Worm (Caenorhabditis elegans) whole organism, L3 larva: ENCODE measurements around the gene set-25.

Experiments
- aly-2 ChIP-seq: fragments of 150-350 bp; optimal IDR thresholded peaks from 2 replicates; lab custom pipeline; 2014; ENCODE audit warnings: missing biosample characterization, missing genetic modification characterization
- ceh-82 ChIP-seq: fragments of 150-350 bp; optimal IDR thresholded peaks from 2 replicates; lab custom pipeline; 2014; ENCODE audit warnings: missing biosample characterization, missing genetic modification characterization
- egl-5 ChIP-seq: fragments of 150-350 bp; optimal IDR thresholded peaks from 2 replicates; lab custom pipeline; 2017; ENCODE audit warnings: missing biosample characterization, missing genetic modification reagents, missing genetic modification characterization, inconsistent platforms
- elt-2 ChIP-seq: sonication (generic microtip); optimal IDR thresholded peaks from 2 replicates; lab custom pipeline; 2016; ENCODE audit warnings: missing genetic modification reagents, mild to moderate bottlenecking, missing genetic modification characterization, missing compliant biosample characterization
- nhr-23 ChIP-seq: fragments of 150-350 bp; optimal IDR thresholded peaks from 2 replicates; lab custom pipeline; 2014; ENCODE audit warnings: missing biosample characterization, missing genetic modification reagents, missing genetic modification characterization
- nhr-237 ChIP-seq: fragments of 150-350 bp; optimal IDR thresholded peaks from 2 replicates; lab custom pipeline; 2014; ENCODE audit warnings: missing biosample characterization, missing genetic modification characterization
- unc-39 ChIP-seq: sonication (generic microtip); optimal IDR thresholded peaks from 4 replicates; lab custom pipeline; 2017; ENCODE audit warnings: missing biosample characterization, missing genetic modification characterization

ce11 chrIII:13305537-13305936 lies 12.6 kb upstream of the set-25 start:
- TF ChIP-seq ceh-82 (no peak), aly-2 (tag; lab: Kevin White, UChicago) (no peak), elt-2 (tag; lab: Kevin White, UChicago) (no peak), nhr-237 (no peak), nhr-23 (no peak), egl-5 (tag; lab: Kevin White, UChicago) (no peak), unc-39 (tag; lab: Kevin White, UChicago) (no peak)
